Fruit fly (Drosophila melanogaster) whole organism, embryonic: ENCODE data around the gene Idi.

Experiments
- CG10959 ChIP-seq: fragments of 200-800 bp; sonication (Bioruptor generic); IDR thresholded peaks from 2 replicates; pipeline ENCODE4 v1.3.6; 2022; ENCODE audit warnings: missing biosample characterization, missing genetic modification characterization
- CG11695 ChIP-seq: fragments of 200-800 bp; sonication (Bioruptor generic); IDR thresholded peaks from 3 replicates; pipeline ENCODE4 v1.3.6; 2022; ENCODE audit warnings: missing biosample characterization, missing genetic modification characterization
- CG12299 ChIP-seq: fragments of 200-800 bp; sonication (Bioruptor generic); optimal IDR thresholded peaks from 2 replicates; lab custom pipeline; 2018; ENCODE audit warnings: missing biosample characterization, mild to moderate bottlenecking, missing genetic modification characterization
- CG1233 ChIP-seq: fragments of 200-800 bp; sonication (Bioruptor generic); optimal IDR thresholded peaks from 4 replicates; lab custom pipeline; 2018; ENCODE audit warnings: missing biosample characterization, mild to moderate bottlenecking, missing genetic modification characterization
- CG12391 ChIP-seq: fragments of 200-800 bp; sonication (Bioruptor generic); optimal IDR thresholded peaks from 3 replicates; lab custom pipeline; 2018; ENCODE audit warnings: missing biosample characterization, mild to moderate bottlenecking, missing genetic modification characterization, moderate library complexity
- CG12942 ChIP-seq: fragments of 200-800 bp; sonication (Bioruptor generic); optimal IDR thresholded peaks from 3 replicates; lab custom pipeline; 2016; ENCODE audit warnings: missing biosample characterization, missing genetic modification characterization
- CG13424 ChIP-seq: fragments of 200-800 bp; sonication (Bioruptor generic); optimal IDR thresholded peaks from 2 replicates; lab custom pipeline; 2019; ENCODE audit warnings: missing biosample characterization, mild to moderate bottlenecking, missing genetic modification characterization, moderate library complexity
- CG13775 ChIP-seq: fragments of 200-800 bp; sonication (Bioruptor generic); optimal IDR thresholded peaks from 3 replicates; lab custom pipeline; 2017; ENCODE audit warnings: missing biosample characterization, mild to moderate bottlenecking, missing genetic modification characterization
- CG16813 ChIP-seq: fragments of 200-800 bp; sonication (Bioruptor generic); IDR thresholded peaks from 3 replicates; pipeline ENCODE4 v1.3.6; 2022; ENCODE audit warnings: missing biosample characterization, missing genetic modification characterization; ENCODE audit not compliant: partially characterized antibody
- CG18599 ChIP-seq: fragments of 200-800 bp; sonication (Bioruptor generic); optimal IDR thresholded peaks from 3 replicates; lab custom pipeline; 2017; ENCODE audit warnings: missing biosample characterization, missing genetic modification characterization, mild to moderate bottlenecking, moderate library complexity, missing genetic modification reagents
- CG18619 ChIP-seq: fragments of 200-800 bp; sonication (Bioruptor generic); optimal IDR thresholded peaks from 3 replicates; lab custom pipeline; 2017; ENCODE audit warnings: missing biosample characterization, mild to moderate bottlenecking, missing genetic modification characterization
- CG31365 ChIP-seq: fragments of 200-800 bp; sonication (Bioruptor generic); optimal IDR thresholded peaks from 2 replicates; lab custom pipeline; 2018; ENCODE audit warnings: missing biosample characterization, mild to moderate bottlenecking, missing genetic modification characterization
- CG32532 ChIP-seq: fragments of 200-800 bp; sonication (Bioruptor generic); IDR thresholded peaks from 2 replicates; pipeline ENCODE4 v1.3.6; 2022; ENCODE audit warnings: missing biosample characterization, missing genetic modification characterization
- CG4424 ChIP-seq: fragments of 200-800 bp; sonication (Bioruptor generic); optimal IDR thresholded peaks from 3 replicates; lab custom pipeline; 2016; ENCODE audit warnings: missing biosample characterization, missing genetic modification characterization
- CG6175 ChIP-seq: fragments of 200-800 bp; sonication (Bioruptor generic); IDR thresholded peaks from 3 replicates; pipeline ENCODE4 v1.3.6; 2022; ENCODE audit warnings: missing biosample characterization, missing genetic modification characterization
- CG6854 ChIP-seq: fragments of 200-800 bp; sonication (Bioruptor generic); optimal IDR thresholded peaks from 3 replicates; lab custom pipeline; 2017; ENCODE audit warnings: missing biosample characterization, mild to moderate bottlenecking, missing genetic modification characterization
- CG7372 ChIP-seq: fragments of 200-800 bp; sonication (Bioruptor generic); IDR thresholded peaks from 2 replicates; pipeline ENCODE4 v1.3.6; 2022; ENCODE audit warnings: missing biosample characterization, missing genetic modification characterization
- CG7963 ChIP-seq: fragments of 200-800 bp; sonication (Bioruptor generic); IDR thresholded peaks from 3 replicates; pipeline ENCODE4 v1.3.6; 2022; ENCODE audit warnings: missing biosample characterization, missing genetic modification characterization; ENCODE audit not compliant: partially characterized antibody
- CG7987 ChIP-seq: fragments of 200-800 bp; sonication (Bioruptor generic); optimal IDR thresholded peaks from 2 replicates; lab custom pipeline; 2018; ENCODE audit warnings: missing biosample characterization, mild to moderate bottlenecking, missing genetic modification characterization, moderate library complexity
- CG8924 ChIP-seq: fragments of 200-800 bp; optimal IDR thresholded peaks from 3 replicates; lab custom pipeline; 2019; ENCODE audit warnings: missing biosample characterization, mild to moderate bottlenecking, missing genetic modification characterization, moderate library complexity
- CTCF ChIP-seq: fragments of 200-800 bp; sonication (Bioruptor generic); optimal IDR thresholded peaks from 2 replicates; lab custom pipeline; 2017; ENCODE audit warnings: missing biosample characterization, mild to moderate bottlenecking, missing genetic modification characterization, moderate library complexity
- Dip2 ChIP-seq: fragments of 200-800 bp; sonication (Bioruptor generic); IDR thresholded peaks from 2 replicates; pipeline ENCODE4 v1.3.6; 2022; ENCODE audit warnings: missing biosample characterization, missing genetic modification characterization
- Drgx ChIP-seq: fragments of 200-800 bp; sonication (Bioruptor generic); IDR thresholded peaks from 2 replicates; pipeline ENCODE4 v1.3.6; 2022; ENCODE audit warnings: missing biosample characterization, missing genetic modification characterization
- Elba2 ChIP-seq: fragments of 200-800 bp; sonication (Bioruptor generic); optimal IDR thresholded peaks from 3 replicates; lab custom pipeline; 2016; ENCODE audit warnings: missing biosample characterization, missing genetic modification characterization
- H2.0 ChIP-seq: fragments of 200-800 bp; sonication (Bioruptor generic); IDR thresholded peaks from 2 replicates; pipeline ENCODE4 v1.3.6; 2022; ENCODE audit warnings: missing biosample characterization, missing genetic modification characterization
- HmgD ChIP-seq: fragments of 200-800 bp; sonication (Bioruptor generic); optimal IDR thresholded peaks from 3 replicates; lab custom pipeline; 2016; ENCODE audit warnings: missing biosample characterization, missing genetic modification characterization
- HmgZ ChIP-seq: fragments of 200-800 bp; sonication (Bioruptor generic); optimal IDR thresholded peaks from 2 replicates; lab custom pipeline; 2018; ENCODE audit warnings: missing biosample characterization, mild to moderate bottlenecking, missing genetic modification characterization
- Max ChIP-seq: fragments of 200-800 bp; sonication (Bioruptor generic); optimal IDR thresholded peaks from 2 replicates; lab custom pipeline; 2016; ENCODE audit warnings: missing biosample characterization, mild to moderate bottlenecking, missing genetic modification characterization
- Med ChIP-seq: fragments of 200-800 bp; sonication (Bioruptor generic); peaks from one replicate; lab custom pipeline; 2016; ENCODE audit warnings: missing biosample characterization, missing genetic modification characterization, mild to moderate bottlenecking, inconsistent platforms, moderate library complexity
- Mrtf ChIP-seq: fragments of 200-800 bp; sonication (Bioruptor generic); IDR thresholded peaks from 3 replicates; pipeline ENCODE4 v1.3.6; 2022; ENCODE audit warnings: missing biosample characterization, missing genetic modification characterization
- Nf-YA ChIP-seq: fragments of 200-800 bp; sonication (Bioruptor generic); IDR thresholded peaks from 2 replicates; pipeline ENCODE4 v1.3.6; 2022; ENCODE audit warnings: missing biosample characterization, missing genetic modification characterization
- Poxn ChIP-seq: fragments of 200-800 bp; sonication (Bioruptor generic); IDR thresholded peaks from 2 replicates; pipeline ENCODE4 v1.3.6; 2022; ENCODE audit warnings: missing biosample characterization, missing genetic modification characterization
- Ravus ChIP-seq: fragments of 200-800 bp; sonication (Bioruptor generic); IDR thresholded peaks from 2 replicates; pipeline ENCODE4 v1.3.6; 2022; ENCODE audit warnings: missing biosample characterization, missing genetic modification characterization
- Sin3A ChIP-seq: fragments of >200 bp; optimal IDR thresholded peaks from 2 replicates; lab custom pipeline; 2018
- TFAM ChIP-seq: fragments of 200-800 bp; sonication (Bioruptor generic); optimal IDR thresholded peaks from 2 replicates; lab custom pipeline; 2017; ENCODE audit warnings: missing biosample characterization, missing genetic modification characterization, inconsistent platforms
- amos ChIP-seq: fragments of 200-800 bp; sonication (Bioruptor generic); IDR thresholded peaks from 2 replicates; pipeline ENCODE4 v1.3.6; 2022; ENCODE audit warnings: missing biosample characterization, missing genetic modification characterization; ENCODE audit not compliant: partially characterized antibody
- ase ChIP-seq: fragments of 200-800 bp; sonication (Bioruptor generic); IDR thresholded peaks from 3 replicates; pipeline ENCODE4 v1.3.6; 2022; ENCODE audit warnings: missing biosample characterization, missing genetic modification characterization
- ash1 ChIP-seq: fragments of 200-800 bp; sonication (Bioruptor generic); optimal IDR thresholded peaks from 2 replicates; lab custom pipeline; 2018; ENCODE audit warnings: missing biosample characterization, mild to moderate bottlenecking, missing genetic modification characterization
- cato ChIP-seq: fragments of 200-800 bp; sonication (Bioruptor generic); optimal IDR thresholded peaks from 2 replicates; lab custom pipeline; 2016; ENCODE audit warnings: missing biosample characterization, missing genetic modification characterization, borderline replicate concordance
- chm ChIP-seq: fragments of 200-800 bp; sonication (Bioruptor generic); IDR thresholded peaks from 2 replicates; pipeline ENCODE4 v1.3.6; 2022; ENCODE audit warnings: missing biosample characterization, missing genetic modification characterization
- dmrt99B ChIP-seq: fragments of 200-800 bp; sonication (Bioruptor generic); optimal IDR thresholded peaks from 2 replicates; lab custom pipeline; 2018; ENCODE audit warnings: missing biosample characterization, mild to moderate bottlenecking, missing genetic modification characterization, moderate library complexity
- eyg ChIP-seq: fragments of 200-800 bp; sonication (Bioruptor generic); optimal IDR thresholded peaks from 3 replicates; lab custom pipeline; 2016; ENCODE audit warnings: missing biosample characterization, missing genetic modification characterization
- hkb ChIP-seq, 2 experiments: fragments of 200-800 bp in 1 of 2; fragments of >200 bp in 1 of 2; sonication (Bioruptor generic) in 1 of 2; IDR thresholded peaks in 1 of 2; optimal IDR thresholded peaks in 1 of 2; 2 replicates each; pipeline versions ENCODE4 v1.3.6 to Lab custom; 2017 to 2022; ENCODE audit warnings: missing biosample characterization in 1 of 2, missing genetic modification characterization in 1 of 2
- klu ChIP-seq: fragments of 200-800 bp; sonication (Bioruptor generic); IDR thresholded peaks from 2 replicates; pipeline ENCODE4 v1.3.6; 2022; ENCODE audit warnings: missing biosample characterization, missing genetic modification characterization
- nmo ChIP-seq: fragments of 200-800 bp; sonication (Bioruptor generic); optimal IDR thresholded peaks from 2 replicates; lab custom pipeline; 2018; ENCODE audit warnings: missing biosample characterization, mild to moderate bottlenecking, missing genetic modification characterization, moderate library complexity
- ro ChIP-seq: fragments of 200-800 bp; sonication (Bioruptor generic); IDR thresholded peaks from 2 replicates; pipeline ENCODE4 v1.3.6; 2022; ENCODE audit warnings: missing biosample characterization, missing genetic modification characterization
- scrt ChIP-seq: fragments of 200-800 bp; sonication (Bioruptor generic); optimal IDR thresholded peaks from 2 replicates; lab custom pipeline; 2018; ENCODE audit warnings: missing biosample characterization, mild to moderate bottlenecking, missing genetic modification characterization, moderate library complexity
- tll ChIP-seq, 2 experiments: fragments of 200-800 bp in 1 of 2; fragments of >200 bp in 1 of 2; sonication (Bioruptor generic) in 1 of 2; optimal IDR thresholded peaks; 2 replicates each; lab custom pipeline; 2017 to 2019; ENCODE audit warnings: missing biosample characterization in 2 of 2, missing genetic modification characterization in 2 of 2, mild to moderate bottlenecking in 1 of 2, moderate library complexity in 1 of 2
- vnd ChIP-seq: fragments of 200-800 bp; sonication (Bioruptor generic); IDR thresholded peaks from 3 replicates; pipeline ENCODE4 v1.3.6; 2022; ENCODE audit warnings: missing biosample characterization, missing genetic modification characterization; ENCODE audit not compliant: partially characterized antibody
- zen2 ChIP-seq: fragments of 200-800 bp; sonication (Bioruptor generic); IDR thresholded peaks from 3 replicates; pipeline ENCODE4 v1.3.6; 2022; ENCODE audit warnings: missing biosample characterization, missing genetic modification characterization; ENCODE audit not compliant: partially characterized antibody

The Idi gene

dm6 chr3R:21296038-21296727 lies 26.3 kb downstream of the Idi start (continued):
- TF ChIP-seq CG7963 (GFP tag; lab: Robert Waterston, UW) (no peak), ro (GFP tag; lab: Robert Waterston, UW) (no peak), ash1 (GFP tag; lab: Kevin White, UChicago) (no peak), CG31365 (tag; lab: Kevin White, UChicago) (peak; percentile 58), CG12391 (tag; lab: Kevin White, UChicago) (peak; percentile 91), hkb (optimal IDR thresholded peaks at IDR 0.05; lab: Kevin White, UChicago) (no peak), hkb (GFP tag; IDR thresholded peaks at IDR 0.05; lab: Robert Waterston, UW) (no peak), Mrtf (GFP tag; lab: Robert Waterston, UW) (no peak), Max (GFP tag; lab: Kevin White, UChicago) (peak; percentile 73), Dip2 (GFP tag; lab: Robert Waterston, UW) (no peak), CG13424 (peak; percentile 91), Sin3A (lab: Kevin White, UChicago) (no peak), CG12299 (peak; percentile 34), Ravus (GFP tag; lab: Robert Waterston, UW) (no peak), CG8924 (peak; percentile 95), chm (GFP tag; lab: Robert Waterston, UW) (no peak), amos (GFP tag; lab: Robert Waterston, UW) (no peak), scrt (GFP tag; lab: Kevin White, UChicago) (peak; percentile 90), ase (GFP tag; lab: Robert Waterston, UW) (no peak), cato (GFP tag; lab: Kevin White, UChicago) (peak; percentile 78), zen2 (GFP tag; lab: Robert Waterston, UW) (no peak), vnd (GFP tag; lab: Robert Waterston, UW) (no peak), CG6854 (GFP tag; lab: Kevin White, UChicago) (peak; percentile 86), nmo (peak; percentile 85), CG12942 (GFP tag; lab: Kevin White, UChicago) (peak; percentile 84), Nf-YA (no peak), Poxn (GFP tag; lab: Robert Waterston, UW) (no peak), CTCF (GFP tag; lab: Kevin White, UChicago) (no peak), CG10959 (GFP tag; lab: Robert Waterston, UW) (no peak), CG18599 (GFP tag; lab: Kevin White, UChicago) (peak; percentile 95), Med (GFP tag; lab: Kevin White, UChicago) (peak; percentile 91), CG7987 (GFP tag; lab: Kevin White, UChicago) (peak; percentile 75), Drgx (no peak), klu (GFP tag; lab: Robert Waterston, UW) (no peak), CG11695 (no peak), CG32532 (GFP tag; lab: Robert Waterston, UW) (no peak), eyg (peak; percentile 22), CG7372 (GFP tag; lab: Robert Waterston, UW) (no peak), HmgZ (tag; lab: Kevin White, UChicago) (peak; percentile 90), tll (GFP tag; optimal IDR thresholded peaks at IDR 0.05; lab: Kevin White, UChicago) (no peak), H2.0 (no peak), CG16813 (GFP tag; lab: Robert Waterston, UW) (no peak), Elba2 (GFP tag; lab: Kevin White, UChicago) (no peak), CG13775 (GFP tag; lab: Kevin White, UChicago) (peak; percentile 85), CG4424 (GFP tag; lab: Kevin White, UChicago) (peak; percentile 88), dmrt99B (tag; lab: Kevin White, UChicago) (peak; percentile 88), HmgD (GFP tag; lab: Kevin White, UChicago) (peak; percentile 74), CG1233 (GFP tag; lab: Kevin White, UChicago) (peak; percentile 86), TFAM (GFP tag; lab: Kevin White, UChicago) (peak; percentile 58), CG18619 (GFP tag; lab: Kevin White, UChicago) (peak; percentile 89), CG6175 (GFP tag; lab: Robert Waterston, UW) (no peak)
